Worm (Caenorhabditis elegans): ENCODE measurements around the gene nspg-4.

The nspg-4 gene

ce11 chrX:3350306-3350705 is at the start of gene nspg-4:
nspg-4 (minus strand) TSS chrX:3350406.
- TF ChIP-seq him-1 (tag; optimal IDR thresholded peaks at IDR 0.05) (no peak), dao-5 (tag; optimal IDR thresholded peaks at IDR 0.05) (no peak), W03F9.2 (tag; optimal IDR thresholded peaks at IDR 0.05) (no peak)

ce11 chrX:3399917-3400316 is 49.7 kb upstream of the nspg-4 start, which contains the start of gene cht-1:
cht-1 (minus strand) TSS chrX:3400017.
- TF ChIP-seq dao-5 (tag; optimal IDR thresholded peaks at IDR 0.05), result no peak
- no peak for TF ChIP-seq him-1 (tag; optimal IDR thresholded peaks at IDR 0.05)
- TF ChIP-seq W03F9.2 (tag; optimal IDR thresholded peaks at IDR 0.05), result no peak

ce11 chrX:3396735-3397134 is 46.5 kb upstream of the nspg-4 start:
- TF ChIP-seq W03F9.2 (tag; optimal IDR thresholded peaks at IDR 0.05) (no peak), him-1 (tag; optimal IDR thresholded peaks at IDR 0.05) (no peak), dao-5 (tag; optimal IDR thresholded peaks at IDR 0.05) (no peak)

- TF ChIP-seq him-1 (tag; optimal IDR thresholded peaks at IDR 0.05) (no peak), dao-5 (tag; optimal IDR thresholded peaks at IDR 0.05) (no peak), W03F9.2 (tag; optimal IDR thresholded peaks at IDR 0.05) (no peak)
These were observed 43.4 kb upstream of the nspg-4 start, which contains the start of gene slcf-2 for ce11 chrX:3393562-3393961. slcf-2 (plus strand) TSS chrX:3393862.

- TF ChIP-seq W03F9.2 (tag; optimal IDR thresholded peaks at IDR 0.05) (no peak), him-1 (tag; optimal IDR thresholded peaks at IDR 0.05) (no peak), dao-5 (tag; optimal IDR thresholded peaks at IDR 0.05) (no peak)
These were observed 35.2 kb upstream of the nspg-4 start, which contains the start of gene acp-1 for ce11 chrX:3385362-3385761. acp-1 (minus strand) TSS chrX:3385462.

ce11 chrX:3380167-3380566 is 30.0 kb upstream of the nspg-4 start, which contains the start of gene ZK563.7:
ZK563.7 (plus strand) TSS chrX:3380467.
- no peak for TF ChIP-seq dao-5 (tag; optimal IDR thresholded peaks at IDR 0.05)
- TF ChIP-seq W03F9.2 (tag; optimal IDR thresholded peaks at IDR 0.05), result no peak
- no peak for TF ChIP-seq him-1 (tag; optimal IDR thresholded peaks at IDR 0.05)

ce11 chrX:3379114-3379513 is 28.9 kb upstream of the nspg-4 start, which contains the start of gene sorf-1:
sorf-1 (minus strand) TSS chrX:3379248.
- TF ChIP-seq W03F9.2 (tag; optimal IDR thresholded peaks at IDR 0.05) (no peak), him-1 (tag; optimal IDR thresholded peaks at IDR 0.05) (no peak), dao-5 (tag; optimal IDR thresholded peaks at IDR 0.05) (no peak)

- TF ChIP-seq W03F9.2 (tag; optimal IDR thresholded peaks at IDR 0.05) (no peak), him-1 (tag; optimal IDR thresholded peaks at IDR 0.05) (no peak), dao-5 (tag; optimal IDR thresholded peaks at IDR 0.05) (no peak)
These were observed 25.1 kb upstream of the nspg-4 start for ce11 chrX:3375320-3375719.

ce11 chrX:3374642-3375041 is 24.4 kb upstream of the nspg-4 start, which contains the start of gene clc-3:
clc-3 (minus strand) TSS chrX:3374742.
- TF ChIP-seq W03F9.2 (tag; optimal IDR thresholded peaks at IDR 0.05), result no peak
- no peak for TF ChIP-seq dao-5 (tag; optimal IDR thresholded peaks at IDR 0.05)
- no peak for TF ChIP-seq him-1 (tag; optimal IDR thresholded peaks at IDR 0.05)

ce11 chrX:3371264-3371663 is 21.1 kb upstream of the nspg-4 start:
- TF ChIP-seq him-1 (tag; optimal IDR thresholded peaks at IDR 0.05), result peak; percentile 85
- no peak for TF ChIP-seq W03F9.2 (tag; optimal IDR thresholded peaks at IDR 0.05)
- TF ChIP-seq dao-5 (tag; optimal IDR thresholded peaks at IDR 0.05), result peak; percentile 27

ce11 chrX:3369442-3369841 is 19.2 kb upstream of the nspg-4 start:
- TF ChIP-seq W03F9.2 (tag; optimal IDR thresholded peaks at IDR 0.05) (no peak), dao-5 (tag; optimal IDR thresholded peaks at IDR 0.05) (no peak), him-1 (tag; optimal IDR thresholded peaks at IDR 0.05) (no peak)

- TF ChIP-seq him-1 (tag; optimal IDR thresholded peaks at IDR 0.05) (no peak), W03F9.2 (tag; optimal IDR thresholded peaks at IDR 0.05) (no peak), dao-5 (tag; optimal IDR thresholded peaks at IDR 0.05) (no peak)
These were observed 18.5 kb upstream of the nspg-4 start, which contains the start of gene ZK563.2 for ce11 chrX:3368659-3369058. ZK563.2 (plus strand) TSS chrX:3368959.

- TF ChIP-seq W03F9.2 (tag; optimal IDR thresholded peaks at IDR 0.05) (no peak), dao-5 (tag; optimal IDR thresholded peaks at IDR 0.05) (no peak), him-1 (tag; optimal IDR thresholded peaks at IDR 0.05) (no peak)
These were observed 16.6 kb upstream of the nspg-4 start for ce11 chrX:3366782-3367181.

- TF ChIP-seq him-1 (tag; optimal IDR thresholded peaks at IDR 0.05) (no peak), W03F9.2 (tag; optimal IDR thresholded peaks at IDR 0.05) (no peak), dao-5 (tag; optimal IDR thresholded peaks at IDR 0.05) (no peak)
These were observed 12.2 kb upstream of the nspg-4 start, which contains the start of gene dhs-26 for ce11 chrX:3362378-3362777. dhs-26 (minus strand) TSS chrX:3362493.

ce11 chrX:3351526-3351925 is 1.3 kb upstream of the nspg-4 start, which contains the start of gene ZK816.1:
ZK816.1 (plus strand) TSS chrX:3351712.
- TF ChIP-seq W03F9.2 (tag; optimal IDR thresholded peaks at IDR 0.05) (no peak), dao-5 (tag; optimal IDR thresholded peaks at IDR 0.05) (no peak), him-1 (tag; optimal IDR thresholded peaks at IDR 0.05) (no peak)

Data from whole organism, L4/young adult.